Fruit fly (Drosophila melanogaster) whole organism, wandering third instar larva: ENCODE results near the gene CG34242.

Experiments used
- CG9705 ChIP-seq: fragments of 200-800 bp; sonication (Bioruptor generic); optimal IDR thresholded peaks from 2 replicates; lab custom pipeline; 2018; ENCODE audit warnings: missing biosample characterization, mild to moderate bottlenecking, missing genetic modification characterization
- Myc ChIP-seq: fragments of >200 bp; optimal IDR thresholded peaks from 2 replicates; lab custom pipeline; 2017
- Vsx2 ChIP-seq: fragments of 200-300, 225-300 bp; sonication (Bioruptor generic); optimal IDR thresholded peaks from 2 replicates; lab custom pipeline; 2018; ENCODE audit warnings: missing biosample characterization, missing genetic modification characterization; ENCODE audit not compliant: partially characterized antibody
- br ChIP-seq: fragments of 200-800 bp; sonication (Bioruptor generic); optimal IDR thresholded peaks from 2 replicates; lab custom pipeline; 2016; ENCODE audit warnings: missing biosample characterization, missing genetic modification characterization
- brk ChIP-seq: fragments of 200-800 bp; sonication (Bioruptor generic); optimal IDR thresholded peaks from 2 replicates; lab custom pipeline; 2016; ENCODE audit warnings: missing biosample characterization, mild to moderate bottlenecking, missing genetic modification characterization
- lola ChIP-seq: fragments of >200 bp; optimal IDR thresholded peaks from 2 replicates; lab custom pipeline; 2017; ENCODE audit warnings: missing biosample characterization, missing genetic modification characterization
- psq ChIP-seq: fragments of 200-800 bp; sonication (Bioruptor generic); optimal IDR thresholded peaks from 3 replicates; lab custom pipeline; 2017; ENCODE audit warnings: missing biosample characterization, mild to moderate bottlenecking, missing genetic modification characterization, moderate library complexity
- rgr ChIP-seq: fragments of 200-800 bp; sonication (Bioruptor generic); optimal IDR thresholded peaks from 3 replicates; lab custom pipeline; 2016; ENCODE audit warnings: missing biosample characterization, mild to moderate bottlenecking, missing genetic modification characterization

DNA sequence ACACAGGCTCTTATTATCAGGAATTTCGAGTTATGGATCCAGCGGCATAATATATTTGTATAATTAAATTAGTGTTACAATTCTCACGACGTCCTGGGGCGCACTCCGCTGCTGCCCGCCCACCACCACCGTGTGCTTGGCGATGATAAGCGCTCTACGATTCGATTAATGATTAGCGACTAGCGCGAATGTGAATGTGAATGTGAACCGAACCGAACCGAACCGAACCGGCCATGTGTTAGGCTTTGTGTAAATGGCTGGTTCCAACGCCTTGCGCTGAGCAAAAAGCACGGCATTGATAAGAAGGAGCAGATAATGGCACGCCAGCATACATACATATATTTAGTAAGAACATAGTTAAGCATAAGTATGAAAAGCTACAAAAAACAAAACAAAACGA lies 14.5 kb upstream of the CG34242 start:
- TF ChIP-seq lola: no peak
- no peak for TF ChIP-seq psq (GFP tag; lab: Kevin White, UChicago)
- no peak for TF ChIP-seq CG9705 (GFP tag; lab: Kevin White, UChicago)
- TF ChIP-seq Myc (lab: Kevin White, UChicago): no peak
- no peak for TF ChIP-seq brk (GFP tag; lab: Kevin White, UChicago)
- TF ChIP-seq br (GFP tag; lab: Kevin White, UChicago): no peak
- TF ChIP-seq Vsx2 (GFP tag; lab: Kevin White, UChicago): no peak
- TF ChIP-seq rgr: no peak
